Fruit fly (Drosophila melanogaster): ENCODE measurements around the gene hdly.

Gene hdly

DNA sequence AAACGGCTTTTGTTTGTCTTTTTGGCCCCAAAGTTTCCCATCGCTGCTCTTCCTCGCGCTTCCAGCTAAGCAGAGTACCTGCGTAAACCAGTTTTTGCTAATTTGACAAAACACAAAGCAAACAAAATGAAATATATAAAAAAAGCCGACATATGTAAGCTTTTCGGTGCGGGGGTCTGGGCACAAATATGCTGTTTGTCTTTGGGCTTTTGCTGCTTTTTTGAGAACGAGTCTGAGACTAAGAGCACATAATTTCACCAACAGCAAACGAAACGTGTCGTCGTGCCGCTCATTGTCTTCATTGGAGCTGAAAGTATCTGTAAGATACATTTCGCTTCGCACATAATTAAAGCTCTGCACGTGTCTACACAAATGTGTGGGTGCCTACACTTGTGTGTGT, 1.7 kb downstream of the hdly start:
- TF ChIP-seq CG8159 (tag; optimal IDR thresholded peaks at IDR 0.05) = no peak
- TF ChIP-seq CG15710 (tag; optimal IDR thresholded peaks at IDR 0.05) = no peak
- TF ChIP-seq fd96Ca (GFP tag; IDR thresholded peaks at IDR 0.05) = no peak
- TF ChIP-seq CG32121 (GFP tag; IDR thresholded peaks at IDR 0.05) = no peak
- TF ChIP-seq CG14655 (GFP tag; optimal IDR thresholded peaks at IDR 0.05) = no peak
- no peak for TF ChIP-seq Pif1A (GFP tag; optimal IDR thresholded peaks at IDR 0.05)
- TF ChIP-seq D1 (tag; optimal IDR thresholded peaks at IDR 0.05) = no peak
- TF ChIP-seq CG8301 (tag; optimal IDR thresholded peaks at IDR 0.05) = no peak
- TF ChIP-seq Pif1B (GFP tag; optimal IDR thresholded peaks at IDR 0.05) = no peak
- TF ChIP-seq gl (tag; optimal IDR thresholded peaks at IDR 0.05) = no peak
- no peak for TF ChIP-seq rn (GFP tag; IDR thresholded peaks at IDR 0.05)
- TF ChIP-seq Ets98B (GFP tag; IDR thresholded peaks at IDR 0.05) = no peak

DNA sequence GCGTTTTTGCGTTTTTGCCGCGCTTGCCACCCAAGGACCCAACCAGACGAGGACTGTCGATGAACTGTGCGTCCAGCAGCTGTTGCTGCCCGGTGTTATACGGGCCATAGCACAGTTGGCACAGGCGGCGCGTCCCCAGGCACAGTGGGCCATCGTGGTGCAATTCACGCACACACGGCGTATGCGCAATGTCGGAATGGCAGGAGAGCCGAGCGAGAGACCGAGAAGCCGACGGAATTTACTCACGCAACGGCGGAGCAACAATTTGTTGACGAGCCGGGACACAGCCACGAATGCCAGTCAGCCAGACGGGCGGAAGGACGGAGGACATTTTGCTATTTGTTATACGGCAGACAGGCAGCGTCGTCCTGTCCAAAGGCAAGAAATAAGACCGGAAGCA, 31.4 kb downstream of the hdly start, which contains the start of gene CG31191:
Gene CG31191, minus strand, starts transcription at position 68 of the 400 bp plus-strand sequence.
- TF ChIP-seq Pif1B (GFP tag; optimal IDR thresholded peaks at IDR 0.05) (no peak), CG12605 (GFP tag; IDR thresholded peaks at IDR 0.05) (peak; percentile 53; the same call in 1 of the 2 replicates)

DNA sequence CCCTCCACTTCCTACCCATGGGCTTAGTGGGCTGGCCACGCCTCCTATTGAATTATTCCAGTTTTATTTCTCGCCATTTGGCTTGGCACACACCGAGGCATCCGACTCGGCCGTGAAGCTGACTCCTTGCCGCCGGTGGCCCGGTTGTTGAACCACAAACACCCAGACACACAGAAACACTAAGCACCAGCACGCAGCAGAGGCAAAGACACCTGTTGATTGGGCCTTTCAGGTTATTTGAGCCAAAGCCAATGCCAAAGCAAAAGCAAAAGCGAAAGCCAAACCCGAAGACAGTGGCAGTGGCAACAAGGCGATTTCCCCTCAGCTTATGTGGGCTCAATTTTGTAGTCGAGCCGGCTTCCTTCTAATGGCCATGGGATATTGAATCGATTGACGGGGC, 32.7 kb downstream of the hdly start:
- TF ChIP-seq EcR (GFP tag; optimal IDR thresholded peaks at IDR 0.05) (no peak), Pif1B (GFP tag; optimal IDR thresholded peaks at IDR 0.05) (no peak), CG10348 (GFP tag; IDR thresholded peaks at IDR 0.05) (no peak), CG4496 (GFP tag; IDR thresholded peaks at IDR 0.05) (no peak), Snoo (tag; optimal IDR thresholded peaks at IDR 0.05) (no peak), CG15710 (tag; optimal IDR thresholded peaks at IDR 0.05) (no peak)

DNA sequence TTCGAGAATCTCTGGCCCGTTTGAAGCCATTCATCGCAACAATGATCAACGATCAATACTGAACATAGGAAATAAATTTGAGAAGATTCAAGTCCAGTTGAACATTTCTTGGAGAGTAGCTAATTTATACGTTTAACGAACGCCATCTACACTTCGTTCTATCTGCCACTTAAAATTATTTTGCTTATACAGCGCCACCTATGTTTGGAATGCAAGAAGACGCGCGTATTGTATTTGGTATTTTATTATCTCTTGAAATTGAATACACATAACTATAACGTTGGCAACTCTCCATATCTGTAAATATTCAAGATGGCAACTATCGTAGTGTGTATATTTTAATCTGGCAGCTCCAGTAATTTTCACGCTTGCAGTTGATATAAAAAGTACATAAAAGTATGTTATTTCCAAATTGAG, 33.9 kb downstream of the hdly start:
- TF ChIP-seq CG13204 (GFP tag; optimal IDR thresholded peaks at IDR 0.05) (no peak), CG12605 (GFP tag; IDR thresholded peaks at IDR 0.05) (no peak), CG15710 (tag; optimal IDR thresholded peaks at IDR 0.05) (no peak), gl (tag; optimal IDR thresholded peaks at IDR 0.05) (no peak)

DNA sequence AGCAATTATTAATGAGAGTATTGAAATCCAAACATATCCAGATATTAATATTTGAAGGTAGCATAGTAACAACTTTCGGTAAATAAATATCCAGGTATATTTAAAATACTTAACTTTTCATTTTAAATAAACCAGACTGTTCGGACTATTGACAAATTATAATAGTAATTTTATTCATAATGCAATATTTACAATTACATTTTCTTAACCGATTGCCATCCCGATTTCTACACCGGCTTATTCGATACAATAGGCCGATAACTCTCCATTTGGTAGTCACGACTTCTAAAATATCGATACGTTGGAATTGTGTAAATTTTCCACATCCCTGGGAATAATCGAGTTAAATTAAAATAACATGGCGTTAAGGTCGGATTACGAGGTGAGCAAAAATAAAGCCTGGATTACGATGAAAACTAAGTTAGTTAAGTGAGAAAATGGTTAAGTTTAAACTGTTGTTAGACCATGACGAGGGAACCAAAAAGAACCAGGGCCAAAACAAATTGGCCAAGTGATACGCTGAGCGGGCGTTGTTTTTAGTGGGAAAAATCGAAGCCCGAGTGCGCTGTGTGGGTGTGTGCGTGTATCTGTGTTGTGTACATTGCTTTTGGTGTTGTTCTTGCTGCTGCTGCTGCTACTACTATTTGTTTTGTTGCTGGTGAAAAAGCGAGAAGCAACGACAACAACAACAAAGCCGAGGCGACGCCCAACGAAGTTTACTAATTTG, 34.5 kb downstream of the hdly start, which contains the start of gene Atpalpha:
Gene Atpalpha, plus strand, starts transcription at position 267 of the 727 bp plus-strand sequence.
- TF ChIP-seq CG15710 (tag; optimal IDR thresholded peaks at IDR 0.05) = no peak
- no peak for TF ChIP-seq CG9948 (tag; optimal IDR thresholded peaks at IDR 0.05)
- TF ChIP-seq D1 (tag; optimal IDR thresholded peaks at IDR 0.05) = no peak
- no peak for TF ChIP-seq CG8159 (tag; optimal IDR thresholded peaks at IDR 0.05)
- no peak for TF ChIP-seq CG10348 (GFP tag; IDR thresholded peaks at IDR 0.05)
- no peak for TF ChIP-seq CG32121 (GFP tag; IDR thresholded peaks at IDR 0.05)
- TF ChIP-seq gl (tag; optimal IDR thresholded peaks at IDR 0.05) = no peak
- TF ChIP-seq Pif1A (GFP tag; optimal IDR thresholded peaks at IDR 0.05) = no peak
- no peak for TF ChIP-seq CG14655 (GFP tag; optimal IDR thresholded peaks at IDR 0.05)
- no peak for TF ChIP-seq Pif1B (GFP tag; optimal IDR thresholded peaks at IDR 0.05)
- no peak for TF ChIP-seq EcR (GFP tag; optimal IDR thresholded peaks at IDR 0.05)

DNA sequence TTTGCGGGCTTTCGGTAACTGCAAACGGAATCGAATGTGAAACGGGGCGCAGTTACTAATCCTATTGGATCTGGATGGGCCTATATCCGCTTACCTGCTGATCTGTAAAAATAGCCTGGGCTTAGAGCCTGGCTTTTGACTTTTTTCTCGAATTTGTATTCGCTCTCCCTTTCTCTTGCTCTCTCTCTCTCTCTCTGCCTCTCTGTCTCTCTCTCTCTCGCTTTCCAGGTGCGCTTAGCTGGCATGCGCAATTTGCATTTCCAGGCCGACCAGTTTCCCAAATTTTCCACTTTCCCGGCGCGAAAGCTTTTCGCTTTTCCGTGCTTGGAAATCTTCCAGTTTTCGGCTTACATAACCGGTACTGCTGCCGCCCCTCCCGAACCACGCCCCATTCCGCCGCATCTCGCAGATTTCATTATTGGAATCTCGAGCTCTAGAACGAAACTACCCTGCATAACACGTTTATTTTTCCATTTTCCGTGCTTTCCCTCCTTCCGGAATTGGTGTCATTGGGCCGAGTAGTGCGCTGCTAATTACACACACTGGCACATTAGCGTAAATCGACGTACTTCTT, 35.2 kb downstream of the hdly start:
- no peak for TF ChIP-seq EcR (GFP tag; optimal IDR thresholded peaks at IDR 0.05)
- no peak for TF ChIP-seq CG10348 (GFP tag; IDR thresholded peaks at IDR 0.05)
- no peak for TF ChIP-seq gl (tag; optimal IDR thresholded peaks at IDR 0.05)
- TF ChIP-seq CG32121 (GFP tag; IDR thresholded peaks at IDR 0.05) = no peak
- peak; percentile 20; the same call in 1 of the 2 replicates for TF ChIP-seq Ets98B (GFP tag; IDR thresholded peaks at IDR 0.05)
- TF ChIP-seq CG4496 (GFP tag; IDR thresholded peaks at IDR 0.05) = peak; percentile 33; the same call in 1 of the 3 replicates
- TF ChIP-seq CG8301 (tag; optimal IDR thresholded peaks at IDR 0.05) = peak; percentile 8
- TF ChIP-seq fd96Ca (GFP tag; IDR thresholded peaks at IDR 0.05) = no peak
- no peak for TF ChIP-seq Pif1A (GFP tag; optimal IDR thresholded peaks at IDR 0.05)
- no peak for TF ChIP-seq CG17806 (tag; optimal IDR thresholded peaks at IDR 0.05)
- no peak for TF ChIP-seq CG34367 (tag; optimal IDR thresholded peaks at IDR 0.05)
- TF ChIP-seq CG9948 (tag; optimal IDR thresholded peaks at IDR 0.05) = no peak
- no peak for TF ChIP-seq D1 (tag; optimal IDR thresholded peaks at IDR 0.05)
- TF ChIP-seq Snoo (tag; optimal IDR thresholded peaks at IDR 0.05) = no peak
- no peak for TF ChIP-seq Pif1B (GFP tag; optimal IDR thresholded peaks at IDR 0.05)

Data from whole organism, pupa.